Worm (Caenorhabditis elegans) whole organism, L1 larva: ENCODE data around the gene rpoa-1.

Experiments
- C16A3.4 ChIP-seq: fragments of 150-350 bp; optimal IDR thresholded peaks from 2 replicates; lab custom pipeline; 2014; ENCODE audit warnings: missing biosample characterization, missing genetic modification characterization
- F16B12.6 ChIP-seq: fragments of 150-350 bp; optimal IDR thresholded peaks from 2 replicates; lab custom pipeline; 2014; ENCODE audit warnings: missing biosample characterization, missing genetic modification characterization
- Y116A8C.19 ChIP-seq: sonication (generic microtip); optimal IDR thresholded peaks from 2 replicates; lab custom pipeline; 2016; ENCODE audit warnings: missing compliant biosample characterization, missing genetic modification characterization, borderline replicate concordance
- aha-1 ChIP-seq: fragments of 150-350 bp; optimal IDR thresholded peaks from 2 replicates; lab custom pipeline; 2014; ENCODE audit warnings: missing biosample characterization, missing genetic modification characterization
- aly-2 ChIP-seq: fragments of 150-350 bp; optimal IDR thresholded peaks from 2 replicates; lab custom pipeline; 2014; ENCODE audit warnings: missing biosample characterization, missing genetic modification characterization
- ama-1 ChIP-seq: fragments of 150-350 bp; optimal IDR thresholded peaks from 2 replicates; lab custom pipeline; 2014
- ceh-8 ChIP-seq: fragments of 200-800 bp; sonication (Bioruptor generic); optimal IDR thresholded peaks from 2 replicates; lab custom pipeline; 2018; ENCODE audit warnings: mild to moderate bottlenecking, missing genetic modification characterization, moderate library complexity, missing compliant biosample characterization
- ceh-82 ChIP-seq, 3 experiments: fragments of 150-350 bp in 1 of 3; sonication (generic microtip) in 2 of 3; optimal IDR thresholded peaks; 2 replicates each; lab custom pipeline; 2014 to 2017; ENCODE audit warnings: missing biosample characterization in 3 of 3, missing genetic modification characterization in 3 of 3
- ceh-90 ChIP-seq: sonication (generic microtip); optimal IDR thresholded peaks from 2 replicates; lab custom pipeline; 2016; ENCODE audit warnings: missing genetic modification characterization, missing compliant biosample characterization
- ces-1 ChIP-seq: fragments of 150-350 bp; optimal IDR thresholded peaks from 2 replicates; lab custom pipeline; 2014; ENCODE audit warnings: missing biosample characterization, missing genetic modification reagents, missing genetic modification characterization
- dsc-1 ChIP-seq: sonication (generic microtip); optimal IDR thresholded peaks from 2 replicates; lab custom pipeline; 2016; ENCODE audit warnings: mild to moderate bottlenecking, missing genetic modification characterization, missing compliant biosample characterization
- efl-1 ChIP-seq, 4 experiments: fragments of 150-350 bp; optimal IDR thresholded peaks in 3 of 4; peaks in 1 of 4; 1 replicate in 1 of 4; 2 replicates in 3 of 4; lab custom pipeline; 2014; ENCODE audit warnings: missing biosample characterization in 2 of 4, missing genetic modification characterization in 2 of 4, missing genetic modification reagents in 2 of 4
- egl-27 ChIP-seq, 2 experiments: fragments of 150-350 bp in 1 of 2; sonication (generic microtip); optimal IDR thresholded peaks; 3 replicates each; lab custom pipeline; 2017 to 2018; ENCODE audit warnings: missing biosample characterization in 2 of 2, missing genetic modification characterization in 2 of 2, missing genetic modification reagents in 2 of 2
- ets-5 ChIP-seq: fragments of 200-800 bp; sonication (Bioruptor generic); IDR thresholded peaks from 2 replicates; pipeline ENCODE4 v1.3.6; 2022; ENCODE audit warnings: missing genetic modification characterization, missing compliant biosample characterization
- fkh-8 ChIP-seq: sonication (generic microtip); optimal IDR thresholded peaks from 2 replicates; lab custom pipeline; 2016; ENCODE audit warnings: mild to moderate bottlenecking, missing genetic modification characterization, missing compliant biosample characterization
- grh-1 ChIP-seq: fragments of 200-800 bp; sonication (Bioruptor generic); IDR thresholded peaks from 2 replicates; pipeline ENCODE4 v1.3.6; 2022; ENCODE audit warnings: missing genetic modification reagents, missing genetic modification characterization, missing compliant biosample characterization
- hlh-17 ChIP-seq: fragments of 200-800 bp; sonication (Bioruptor generic); optimal IDR thresholded peaks from 2 replicates; lab custom pipeline; 2018; ENCODE audit warnings: missing genetic modification characterization, mild to moderate bottlenecking, missing compliant biosample characterization, moderate library complexity, borderline replicate concordance
- hlh-4 ChIP-seq: sonication (generic microtip); optimal IDR thresholded peaks from 2 replicates; lab custom pipeline; 2016; ENCODE audit warnings: mild to moderate bottlenecking, missing genetic modification characterization, missing compliant biosample characterization
- irx-1 ChIP-seq: sonication (generic microtip); optimal IDR thresholded peaks from 2 replicates; lab custom pipeline; 2016; ENCODE audit warnings: missing genetic modification characterization, missing compliant biosample characterization
- isw-1 ChIP-seq: fragments of 200-800 bp; sonication (Bioruptor generic); IDR thresholded peaks from 2 replicates; pipeline ENCODE4 v1.3.6; 2022; ENCODE audit warnings: missing genetic modification characterization, missing compliant biosample characterization
- lin-13 ChIP-seq: fragments of 150-350 bp; optimal IDR thresholded peaks from 2 replicates; lab custom pipeline; 2014; ENCODE audit warnings: missing biosample characterization, missing genetic modification reagents, missing genetic modification characterization
- lin-14 ChIP-seq: fragments of 200-800 bp; sonication (Bioruptor generic); optimal IDR thresholded peaks from 2 replicates; lab custom pipeline; 2018; ENCODE audit warnings: mild to moderate bottlenecking, missing genetic modification characterization, moderate library complexity, missing compliant biosample characterization
- lin-35 ChIP-seq, 2 experiments: fragments of 150-350 bp; optimal IDR thresholded peaks; 2 replicates each; lab custom pipeline; 2014; ENCODE audit warnings: missing biosample characterization in 2 of 2, missing genetic modification characterization in 2 of 2, missing genetic modification reagents in 2 of 2
- lin-39 ChIP-seq: fragments of 150-350 bp; optimal IDR thresholded peaks from 2 replicates; lab custom pipeline; 2014; ENCODE audit warnings: missing biosample characterization, missing genetic modification reagents, missing genetic modification characterization
- lir-3 ChIP-seq: sonication (generic microtip); optimal IDR thresholded peaks from 2 replicates; lab custom pipeline; 2016; ENCODE audit warnings: mild to moderate bottlenecking, missing genetic modification characterization, moderate library complexity, missing compliant biosample characterization; ENCODE audit not compliant: poor library complexity
- lsy-2 ChIP-seq, 2 experiments: fragments of 150-350 bp; optimal IDR thresholded peaks; 2 replicates each; lab custom pipeline; 2014; ENCODE audit warnings: missing biosample characterization in 2 of 2, missing genetic modification characterization in 2 of 2
- mef-2 ChIP-seq: fragments of 150-350 bp; optimal IDR thresholded peaks from 2 replicates; lab custom pipeline; 2014; ENCODE audit warnings: missing biosample characterization, missing genetic modification characterization
- nhr-11 ChIP-seq: fragments of 150-350 bp; optimal IDR thresholded peaks from 2 replicates; lab custom pipeline; 2014; ENCODE audit warnings: missing biosample characterization, missing genetic modification characterization
- nhr-19 ChIP-seq: fragments of 200-800 bp; sonication (Bioruptor generic); conservative IDR thresholded peaks from 2 replicates; pipeline ENCODE4 v1.3.6; 2022; ENCODE audit warnings: missing genetic modification characterization, missing compliant biosample characterization
- nhr-20 ChIP-seq: sonication (generic microtip); optimal IDR thresholded peaks from 2 replicates; lab custom pipeline; 2016; ENCODE audit warnings: mild to moderate bottlenecking, missing genetic modification characterization, missing compliant biosample characterization
- nhr-237 ChIP-seq: fragments of 150-350 bp; optimal IDR thresholded peaks from 2 replicates; lab custom pipeline; 2014; ENCODE audit warnings: missing biosample characterization, missing genetic modification characterization
- nhr-28 ChIP-seq: fragments of 150-350 bp; optimal IDR thresholded peaks from 2 replicates; lab custom pipeline; 2014; ENCODE audit warnings: missing biosample characterization, missing genetic modification characterization
- nhr-47 ChIP-seq: sonication (generic microtip); optimal IDR thresholded peaks from 2 replicates; lab custom pipeline; 2016; ENCODE audit warnings: mild to moderate bottlenecking, missing genetic modification characterization, moderate library complexity, missing compliant biosample characterization
- nhr-71 ChIP-seq: sonication (generic microtip); optimal IDR thresholded peaks from 2 replicates; lab custom pipeline; 2016; ENCODE audit warnings: mild to moderate bottlenecking, missing genetic modification characterization, moderate library complexity, missing compliant biosample characterization
- nhr-85 ChIP-seq: sonication (generic microtip); peaks from one replicate; lab custom pipeline; 2016; ENCODE audit warnings: missing genetic modification characterization, inconsistent platforms, missing compliant biosample characterization
- nhr-90 ChIP-seq: sonication (generic microtip); optimal IDR thresholded peaks from 2 replicates; lab custom pipeline; 2016; ENCODE audit warnings: mild to moderate bottlenecking, missing genetic modification characterization, missing compliant biosample characterization; ENCODE audit not compliant: poor library complexity
- pqm-1 ChIP-seq: sonication (generic microtip); optimal IDR thresholded peaks from 3 replicates; lab custom pipeline; 2017; ENCODE audit warnings: missing biosample characterization, missing genetic modification characterization
- snpc-4 ChIP-seq: fragments of 150-350 bp; optimal IDR thresholded peaks from 2 replicates; lab custom pipeline; 2014; ENCODE audit warnings: missing biosample characterization, missing genetic modification characterization
- snu-23 ChIP-seq: sonication (generic microtip); optimal IDR thresholded peaks from 2 replicates; lab custom pipeline; 2016; ENCODE audit warnings: missing genetic modification characterization, missing compliant biosample characterization
- sptf-1 ChIP-seq: fragments of 150-350 bp; optimal IDR thresholded peaks from 2 replicates; lab custom pipeline; 2014; ENCODE audit warnings: missing biosample characterization, missing genetic modification characterization
- tbx-2 ChIP-seq: sonication (generic microtip); optimal IDR thresholded peaks from 2 replicates; lab custom pipeline; 2016; ENCODE audit warnings: missing genetic modification characterization, missing compliant biosample characterization
- tlp-1 ChIP-seq: fragments of 150-350 bp; optimal IDR thresholded peaks from 2 replicates; lab custom pipeline; 2014; ENCODE audit warnings: missing biosample characterization, missing genetic modification characterization
- unc-130 ChIP-seq: fragments of 150-350 bp; optimal IDR thresholded peaks from 2 replicates; lab custom pipeline; 2017; ENCODE audit warnings: missing biosample characterization, missing genetic modification characterization, inconsistent platforms
- unc-30 ChIP-seq: sonication (generic microtip); optimal IDR thresholded peaks from 2 replicates; lab custom pipeline; 2017; ENCODE audit warnings: missing biosample characterization, missing genetic modification characterization
- unc-98 ChIP-seq: fragments of 200-800 bp; sonication (Bioruptor generic); IDR thresholded peaks from 2 replicates; pipeline ENCODE4 v1.3.6; 2022; ENCODE audit warnings: missing genetic modification characterization, missing compliant biosample characterization
- vab-15 ChIP-seq: sonication (generic microtip); optimal IDR thresholded peaks from 2 replicates; lab custom pipeline; 2017; ENCODE audit warnings: missing genotype, mild to moderate bottlenecking, missing genetic modification characterization, missing compliant biosample characterization
- zip-4 ChIP-seq: fragments of 200-800 bp; sonication (Bioruptor generic); optimal IDR thresholded peaks from 2 replicates; lab custom pipeline; 2018; ENCODE audit warnings: mild to moderate bottlenecking, missing genetic modification characterization, moderate library complexity, missing compliant biosample characterization
- ztf-4 ChIP-seq: fragments of 150-350 bp; optimal IDR thresholded peaks from 2 replicates; lab custom pipeline; 2014; ENCODE audit warnings: missing biosample characterization, missing genetic modification characterization

The rpoa-1 gene

DNA sequence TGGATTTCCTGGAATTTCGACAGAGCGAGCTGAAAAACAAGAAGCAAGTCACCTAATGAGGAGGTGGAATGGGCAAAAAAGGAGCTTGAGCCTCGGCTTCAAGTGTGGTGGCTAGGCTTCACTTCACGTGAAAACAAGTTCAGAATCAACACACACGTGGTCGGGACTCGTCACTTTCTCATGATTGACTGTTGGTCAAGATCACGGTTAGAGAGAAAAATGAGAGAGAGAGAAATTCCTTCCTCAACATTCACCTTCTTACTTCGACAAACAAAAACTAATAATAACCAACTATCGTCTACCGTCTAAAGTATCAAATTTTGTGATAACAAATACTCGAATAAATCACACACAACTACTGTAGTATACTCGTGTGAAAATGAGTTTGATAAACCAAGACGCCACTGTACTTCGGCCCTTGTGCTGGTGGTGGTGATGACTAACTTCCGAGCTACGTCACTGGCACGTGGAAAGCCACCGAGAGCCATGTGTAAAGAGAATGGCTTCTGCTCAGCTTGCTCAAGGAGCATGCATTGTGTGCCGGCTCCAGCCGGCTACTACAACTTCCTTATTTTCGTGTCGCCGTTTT lies 20.9 kb downstream of the rpoa-1 start (continued):
- TF ChIP-seq ztf-4 (no peak), irx-1 (no peak), zip-4 (GFP tag; lab: Kevin White, UChicago) (no peak), lin-13 (GFP tag; lab: Kevin White, UChicago) (no peak), hlh-17 (GFP tag; lab: Kevin White, UChicago) (no peak), unc-98 (GFP tag; lab: Robert Waterston, UW) (no peak), fkh-8 (tag; lab: Kevin White, UChicago) (no peak), Y116A8C.19 (tag; lab: Kevin White, UChicago) (no peak), isw-1 (no peak), tbx-2 (tag; lab: Kevin White, UChicago) (no peak), aly-2 (tag; lab: Kevin White, UChicago) (no peak), ceh-82 (tag; optimal IDR thresholded peaks at IDR 0.05; lab: Kevin White, UChicago) (no peak), nhr-11 (tag; lab: Kevin White, UChicago) (no peak), mef-2 (tag; lab: Kevin White, UChicago) (no peak), lir-3 (tag; lab: Kevin White, UChicago) (no peak), unc-30 (tag; lab: Kevin White, UChicago) (no peak), vab-15 (tag; lab: Kevin White, UChicago) (no peak), F16B12.6 (no peak), lsy-2 (tag; optimal IDR thresholded peaks at IDR 0.05; lab: Kevin White, UChicago) (no peak), lin-35 (GFP tag; optimal IDR thresholded peaks at IDR 0.05; lab: Kevin White, UChicago) (peak in 1 of 2 experiments; percentile 26), nhr-20 (tag; lab: Kevin White, UChicago) (peak; percentile 42), sptf-1 (tag; lab: Kevin White, UChicago) (no peak), nhr-237 (no peak), nhr-85 (peak; percentile 78), nhr-90 (tag; lab: Kevin White, UChicago) (peak; percentile 33), grh-1 (no peak), nhr-28 (tag; lab: Kevin White, UChicago) (no peak), pqm-1 (tag; lab: Kevin White, UChicago) (no peak), ces-1 (GFP tag; lab: Kevin White, UChicago) (no peak), ets-5 (GFP tag; lab: Robert Waterston, UW) (no peak), nhr-47 (tag; lab: Kevin White, UChicago) (no peak), tlp-1 (tag; lab: Kevin White, UChicago) (no peak), nhr-71 (tag; lab: Kevin White, UChicago) (peak; percentile 72), C16A3.4 (tag; lab: Kevin White, UChicago) (no peak), snu-23 (GFP tag; lab: Kevin White, UChicago) (peak; percentile 42), ceh-8 (no peak), hlh-4 (no peak), egl-27 (tag; optimal IDR thresholded peaks at IDR 0.05; lab: Kevin White, UChicago) (no peak), ama-1 (lab: Kevin White, UChicago) (no peak), nhr-19 (GFP tag; lab: Robert Waterston, UW) (0 out of 2 replicates have a peak, but pooled peaks have one; percentile 13), aha-1 (tag; lab: Kevin White, UChicago) (no peak), lin-39 (tag; lab: Kevin White, UChicago) (no peak), snpc-4 (tag; lab: Kevin White, UChicago) (no peak), ceh-90 (tag; lab: Kevin White, UChicago) (no peak), unc-130 (peak; percentile 10), efl-1 (optimal IDR thresholded peaks at IDR 0.05; lab: Kevin White, UChicago) (no peak), efl-1 (GFP tag; optimal IDR thresholded peaks at IDR 0.05 in 1 of 2; lab: Kevin White, UChicago) (no peak), lin-14 (GFP tag; lab: Kevin White, UChicago) (peak; percentile 46), dsc-1 (tag; lab: Kevin White, UChicago) (no peak)
